Fruit fly (Drosophila melanogaster) whole organism, embryonic: ENCODE results near the gene CG43998.

Source experiments
- CG18764 ChIP-seq: fragments of 200-800 bp; sonication (Bioruptor generic); optimal IDR thresholded peaks from 3 replicates; lab custom pipeline; 2016; ENCODE audit warnings: missing biosample characterization, missing genetic modification characterization
- Dp ChIP-seq: fragments of 200-800 bp; sonication (Bioruptor generic); optimal IDR thresholded peaks from 2 replicates; lab custom pipeline; 2018; ENCODE audit warnings: missing biosample characterization, mild to moderate bottlenecking, missing genetic modification characterization, moderate library complexity
- HLHmδ ChIP-seq: fragments of 200-800 bp; sonication (Bioruptor generic); optimal IDR thresholded peaks from 2 replicates; lab custom pipeline; 2018; ENCODE audit warnings: missing biosample characterization, mild to moderate bottlenecking, missing genetic modification characterization, moderate library complexity
- btn ChIP-seq: fragments of 200-800 bp; sonication (Bioruptor generic); optimal IDR thresholded peaks from 2 replicates; lab custom pipeline; 2016; ENCODE audit warnings: missing biosample characterization, missing genetic modification characterization
- ranshi ChIP-seq: fragments of 200-800 bp; sonication (Bioruptor generic); IDR thresholded peaks from 2 replicates; pipeline ENCODE4 v1.3.6; 2022; ENCODE audit warnings: missing biosample characterization, missing genetic modification characterization

DNA sequence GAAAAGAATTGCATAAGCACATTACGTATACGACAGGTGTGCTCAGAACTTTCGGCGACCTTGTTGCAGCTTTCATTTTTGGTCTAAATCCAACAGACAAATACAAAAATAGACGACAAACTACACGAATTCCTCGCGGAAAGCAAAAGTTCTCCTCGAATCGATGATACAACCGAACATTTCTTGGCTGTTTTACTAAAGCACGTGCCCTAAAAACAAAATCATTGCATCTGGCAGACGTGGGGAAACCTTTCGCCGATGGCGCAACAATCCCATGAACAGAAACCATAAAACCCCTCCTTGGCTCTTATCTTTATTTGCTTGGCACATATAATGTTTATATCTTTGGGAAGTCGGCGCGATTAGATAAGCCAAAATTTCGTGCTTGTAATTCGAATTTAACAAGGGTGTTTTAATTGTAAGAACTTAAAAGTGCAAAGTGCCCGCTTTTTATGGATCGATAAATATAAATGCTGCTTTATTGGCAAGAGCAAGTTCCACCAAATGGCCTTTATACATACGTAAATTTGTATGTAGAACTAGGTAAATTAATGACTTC, 9.8 kb upstream of the CG43998 start:
- no peak for TF ChIP-seq CG18764 (GFP tag; lab: Kevin White, UChicago)
- TF ChIP-seq btn (GFP tag; lab: Kevin White, UChicago): no peak
- no peak for TF ChIP-seq ranshi (GFP tag; lab: Robert Waterston, UW)
- no peak for TF ChIP-seq HLHmδ
- TF ChIP-seq Dp (GFP tag; lab: Kevin White, UChicago): no peak
